Fruit fly (Drosophila melanogaster): Measurements from ENCODE around the gene Nak.

Nak gene

dm6 chr2L:18968370-18969105 is at the start of gene Nak, which contains the start of gene Tango6:
TSS of gene Nak (minus strand) at chr2L:18968744.
TSS of gene Tango6 (plus strand) at chr2L:18969028.
- peak; percentile 63 for TF ChIP-seq toe (GFP tag; optimal IDR thresholded peaks at IDR 0.05)
- TF ChIP-seq Clk (GFP tag; optimal IDR thresholded peaks at IDR 0.05): no peak
- TF ChIP-seq Mnt (GFP tag; optimal IDR thresholded peaks at IDR 0.05): peak; percentile 71
- TF ChIP-seq pad (GFP tag; optimal IDR thresholded peaks at IDR 0.05): peak; percentile 44
- peak; percentile 53 for TF ChIP-seq CG11617 (GFP tag; optimal IDR thresholded peaks at IDR 0.05)
- peak; percentile 58 for TF ChIP-seq CG1620 (GFP tag; optimal IDR thresholded peaks at IDR 0.05)
- peak; percentile 46 for TF ChIP-seq CG14711 (tag; optimal IDR thresholded peaks at IDR 0.05)
- TF ChIP-seq CG7101 (tag; optimal IDR thresholded peaks at IDR 0.05): peak; percentile 55
- TF ChIP-seq Crg-1 (GFP tag; optimal IDR thresholded peaks at IDR 0.05): peak; percentile 48
- peak; percentile 41 for TF ChIP-seq CG33017 (tag; optimal IDR thresholded peaks at IDR 0.05)
- TF ChIP-seq ovo (GFP tag; optimal IDR thresholded peaks at IDR 0.05): no peak
- no peak for TF ChIP-seq cnc (optimal IDR thresholded peaks at IDR 0.05)
- TF ChIP-seq CG12768 (GFP tag; optimal IDR thresholded peaks at IDR 0.05): no peak
- peak; percentile 13 for TF ChIP-seq cic (GFP tag; optimal IDR thresholded peaks at IDR 0.05)
- peak; percentile 63 for TF ChIP-seq bab1 (GFP tag; optimal IDR thresholded peaks at IDR 0.05)
- TF ChIP-seq tj (GFP tag; optimal IDR thresholded peaks at IDR 0.05): peak; percentile 49
- no peak for TF ChIP-seq kay (GFP tag; ENCODE audit: borderline replicate concordance)
- peak; percentile 40 for TF ChIP-seq CG7045 (GFP tag; optimal IDR thresholded peaks at IDR 0.05)
- TF ChIP-seq Hr96 (GFP tag; optimal IDR thresholded peaks at IDR 0.05): peak; percentile 67
- TF ChIP-seq CG5204 (GFP tag; optimal IDR thresholded peaks at IDR 0.05): peak; percentile 53

DNA sequence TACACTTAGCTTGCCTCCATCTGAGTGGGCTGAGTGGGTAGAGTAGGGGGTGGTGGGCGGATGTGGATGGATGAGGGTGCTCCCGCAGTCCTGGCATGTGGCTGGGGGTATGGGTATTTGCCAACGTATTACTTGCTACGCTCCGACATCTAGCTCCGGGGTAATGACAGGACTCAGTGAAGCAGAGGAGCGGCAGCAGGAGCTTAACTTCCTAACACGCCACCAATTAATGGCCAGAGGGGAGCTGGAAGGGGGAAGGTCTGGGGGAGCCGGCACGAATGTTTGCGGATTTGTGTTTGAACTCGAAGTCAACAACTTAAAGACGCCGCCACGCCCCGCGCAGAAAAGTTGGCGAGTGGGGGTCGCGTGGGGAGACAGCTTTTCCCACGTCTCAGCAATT is 49.7 kb upstream of the Nak start:
- TF ChIP-seq Hr96 (GFP tag; optimal IDR thresholded peaks at IDR 0.05): no peak
- TF ChIP-seq pad (GFP tag; optimal IDR thresholded peaks at IDR 0.05): no peak
- TF ChIP-seq Crg-1 (GFP tag; optimal IDR thresholded peaks at IDR 0.05): no peak
- no peak for TF ChIP-seq kay (GFP tag; ENCODE audit: borderline replicate concordance)
- TF ChIP-seq ovo (GFP tag; optimal IDR thresholded peaks at IDR 0.05): no peak
- TF ChIP-seq CG33017 (tag; optimal IDR thresholded peaks at IDR 0.05): no peak
- no peak for TF ChIP-seq CG5204 (GFP tag; optimal IDR thresholded peaks at IDR 0.05)
- TF ChIP-seq CG7101 (tag; optimal IDR thresholded peaks at IDR 0.05): no peak
- TF ChIP-seq cnc (optimal IDR thresholded peaks at IDR 0.05): no peak
- no peak for TF ChIP-seq CG14711 (tag; optimal IDR thresholded peaks at IDR 0.05)
- no peak for TF ChIP-seq CG1620 (GFP tag; optimal IDR thresholded peaks at IDR 0.05)

- TF ChIP-seq CG7045 (GFP tag; optimal IDR thresholded peaks at IDR 0.05) (no peak), CG33017 (tag; optimal IDR thresholded peaks at IDR 0.05) (no peak), pad (GFP tag; optimal IDR thresholded peaks at IDR 0.05) (no peak), cnc (optimal IDR thresholded peaks at IDR 0.05) (no peak), CG1620 (GFP tag; optimal IDR thresholded peaks at IDR 0.05) (no peak), bab1 (GFP tag; optimal IDR thresholded peaks at IDR 0.05) (no peak), toe (GFP tag; optimal IDR thresholded peaks at IDR 0.05) (no peak), CG7101 (tag; optimal IDR thresholded peaks at IDR 0.05) (no peak), cic (GFP tag; optimal IDR thresholded peaks at IDR 0.05) (no peak), Mnt (GFP tag; optimal IDR thresholded peaks at IDR 0.05) (no peak), ovo (GFP tag; optimal IDR thresholded peaks at IDR 0.05) (no peak), CG14711 (tag; optimal IDR thresholded peaks at IDR 0.05) (no peak), Crg-1 (GFP tag; optimal IDR thresholded peaks at IDR 0.05) (no peak), CG12768 (GFP tag; optimal IDR thresholded peaks at IDR 0.05) (no peak), kay (GFP tag; ENCODE audit: borderline replicate concordance) (no peak), CG11617 (GFP tag; optimal IDR thresholded peaks at IDR 0.05) (no peak), tj (GFP tag; optimal IDR thresholded peaks at IDR 0.05) (no peak), Hr96 (GFP tag; optimal IDR thresholded peaks at IDR 0.05) (no peak)
Observed at dm6 chr2L:19017060-19017459, 48.5 kb upstream of the Nak start.

DNA sequence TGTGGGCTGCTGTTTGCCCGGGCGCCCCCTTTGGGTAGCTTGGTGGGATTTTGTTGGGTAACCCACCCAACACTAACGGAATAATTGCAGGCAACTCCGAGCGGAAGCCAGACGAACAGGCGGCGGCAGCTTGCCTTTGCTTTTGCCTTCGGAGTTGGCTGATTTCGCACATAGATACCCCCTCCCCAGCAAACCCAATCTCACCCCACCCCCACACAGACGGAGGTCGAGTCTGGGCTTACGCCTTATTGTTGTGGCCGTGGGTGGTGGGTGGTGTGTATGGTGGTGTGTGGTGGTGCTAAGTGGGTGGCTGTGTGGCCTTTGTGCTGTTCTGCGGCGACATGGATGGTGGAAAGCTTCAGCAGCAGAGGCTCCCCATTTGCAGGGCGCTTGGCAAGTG is 47.1 kb upstream of the Nak start:
- TF ChIP-seq cic (GFP tag; optimal IDR thresholded peaks at IDR 0.05) (no peak), Clk (GFP tag; optimal IDR thresholded peaks at IDR 0.05) (no peak), CG1620 (GFP tag; optimal IDR thresholded peaks at IDR 0.05) (no peak), CG5204 (GFP tag; optimal IDR thresholded peaks at IDR 0.05) (no peak), pad (GFP tag; optimal IDR thresholded peaks at IDR 0.05) (no peak), CG11617 (GFP tag; optimal IDR thresholded peaks at IDR 0.05) (no peak), Crg-1 (GFP tag; optimal IDR thresholded peaks at IDR 0.05) (no peak), Hr96 (GFP tag; optimal IDR thresholded peaks at IDR 0.05) (no peak), CG12768 (GFP tag; optimal IDR thresholded peaks at IDR 0.05) (no peak), CG14711 (tag; optimal IDR thresholded peaks at IDR 0.05) (no peak), CG7101 (tag; optimal IDR thresholded peaks at IDR 0.05) (no peak), Mnt (GFP tag; optimal IDR thresholded peaks at IDR 0.05) (no peak)

- no peak for TF ChIP-seq cnc (optimal IDR thresholded peaks at IDR 0.05)
- no peak for TF ChIP-seq Clk (GFP tag; optimal IDR thresholded peaks at IDR 0.05)
- TF ChIP-seq CG5204 (GFP tag; optimal IDR thresholded peaks at IDR 0.05): no peak
- no peak for TF ChIP-seq CG33017 (tag; optimal IDR thresholded peaks at IDR 0.05)
- TF ChIP-seq CG1620 (GFP tag; optimal IDR thresholded peaks at IDR 0.05): no peak
- TF ChIP-seq toe (GFP tag; optimal IDR thresholded peaks at IDR 0.05): no peak
- TF ChIP-seq CG14711 (tag; optimal IDR thresholded peaks at IDR 0.05): no peak
- TF ChIP-seq kay (GFP tag; ENCODE audit: borderline replicate concordance): no peak
- TF ChIP-seq Hr96 (GFP tag; optimal IDR thresholded peaks at IDR 0.05): no peak
- no peak for TF ChIP-seq Crg-1 (GFP tag; optimal IDR thresholded peaks at IDR 0.05)
- TF ChIP-seq ovo (GFP tag; optimal IDR thresholded peaks at IDR 0.05): no peak
- TF ChIP-seq cic (GFP tag; optimal IDR thresholded peaks at IDR 0.05): no peak
- TF ChIP-seq bab1 (GFP tag; optimal IDR thresholded peaks at IDR 0.05): no peak
- TF ChIP-seq Mnt (GFP tag; optimal IDR thresholded peaks at IDR 0.05): no peak
- TF ChIP-seq tj (GFP tag; optimal IDR thresholded peaks at IDR 0.05): no peak
- TF ChIP-seq CG11617 (GFP tag; optimal IDR thresholded peaks at IDR 0.05): no peak
- TF ChIP-seq CG12768 (GFP tag; optimal IDR thresholded peaks at IDR 0.05): no peak
Observed at dm6 chr2L:19014881-19015366, 46.4 kb upstream of the Nak start.
